Fruit fly (Drosophila melanogaster): Measurements from ENCODE around the gene PTPMT1.
A peak's percentile ranks its signal among the peaks of the same experiment; 100 is the strongest.

Gene PTPMT1

DNA sequence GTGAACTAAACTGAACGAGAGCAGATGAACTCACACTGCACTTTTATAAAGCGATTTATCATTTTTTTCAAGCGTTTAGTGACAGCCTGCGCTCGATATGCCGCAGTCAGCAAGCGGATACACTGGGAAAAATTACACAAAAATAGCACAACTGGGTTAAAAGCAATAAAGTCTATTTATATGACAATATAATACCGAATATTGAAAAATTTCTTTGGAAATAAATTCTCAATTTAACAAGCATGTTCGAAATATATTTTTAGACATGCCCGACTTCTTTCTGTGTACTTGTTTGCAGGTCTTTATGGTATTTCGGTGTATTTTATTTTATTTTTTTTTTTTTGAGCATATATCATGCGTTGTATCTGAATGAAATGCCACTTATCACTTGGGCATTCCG, 44.2 kb upstream of the PTPMT1 start (continued):
- TF ChIP-seq dati (GFP tag; IDR thresholded peaks at IDR 0.05) (no peak), unpg (GFP tag; optimal IDR thresholded peaks at IDR 0.05) (peak; percentile 82), CG14965 (GFP tag; optimal IDR thresholded peaks at IDR 0.05; ENCODE audit: borderline replicate concordance) (no peak), CG15269 (tag; optimal IDR thresholded peaks at IDR 0.05) (peak; percentile 76), CG10431 (GFP tag; optimal IDR thresholded peaks at IDR 0.05) (no peak), hbn (GFP tag; IDR thresholded peaks at IDR 0.05; ENCODE audit: partially characterized antibody) (no peak), lola (GFP tag; optimal IDR thresholded peaks at IDR 0.05) (peak in 1 of 3 experiments; percentile 66), pnt (GFP tag; optimal IDR thresholded peaks at IDR 0.05) (peak; percentile 34), org-1 (GFP tag; optimal IDR thresholded peaks at IDR 0.05) (peak; percentile 18), CG2120 (GFP tag; optimal IDR thresholded peaks at IDR 0.05) (peak; percentile 39), zf30C (GFP tag; optimal IDR thresholded peaks at IDR 0.05) (peak; percentile 55), CG13424 (tag; optimal IDR thresholded peaks at IDR 0.05) (peak; percentile 66), CG8359 (GFP tag; optimal IDR thresholded peaks at IDR 0.05; ENCODE audit: borderline replicate concordance) (no peak), crc (GFP tag; optimal IDR thresholded peaks at IDR 0.05) (peak; percentile 2), CG12071 (GFP tag; optimal IDR thresholded peaks at IDR 0.05) (no peak), Hr51 (GFP tag; optimal IDR thresholded peaks at IDR 0.05) (peak in 1 of 2 experiments; percentile 77), Elba2 (GFP tag; optimal IDR thresholded peaks at IDR 0.05) (no peak), hth (optimal IDR thresholded peaks at IDR 0.05) (no peak), Asciz (GFP tag; optimal IDR thresholded peaks at IDR 0.05) (peak; percentile 29), CG10979 (tag; optimal IDR thresholded peaks at IDR 0.05) (peak; percentile 67), dmrt99B (tag; optimal IDR thresholded peaks at IDR 0.05) (peak; percentile 81), zfh1 (GFP tag; IDR thresholded peaks at IDR 0.05) (peak; percentile 57; the same call in 2 of the 3 replicates), CG14667 (GFP tag; IDR thresholded peaks at IDR 0.05) (peak; percentile 31), NC2β (GFP tag; optimal IDR thresholded peaks at IDR 0.05) (peak; percentile 56), D19B (GFP tag; optimal IDR thresholded peaks at IDR 0.05) (no peak), HLH4C (GFP tag; IDR thresholded peaks at IDR 0.05; ENCODE audit: partially characterized antibody) (no peak), CG30431 (GFP tag; optimal IDR thresholded peaks at IDR 0.05) (peak; percentile 48), Jarid2 (GFP tag; optimal IDR thresholded peaks at IDR 0.05) (no peak), ATbp (GFP tag; optimal IDR thresholded peaks at IDR 0.05) (peak; percentile 59), CG7372 (GFP tag; IDR thresholded peaks at IDR 0.05) (no peak), insv (GFP tag; optimal IDR thresholded peaks at IDR 0.05) (no peak), her (GFP tag; optimal IDR thresholded peaks at IDR 0.05) (no peak), Fer1 (GFP tag; optimal IDR thresholded peaks at IDR 0.05) (no peak), Rfx (GFP tag; IDR thresholded peaks at IDR 0.05) (peak; percentile 33; the same call in 1 of the 2 replicates), chn (GFP tag; optimal IDR thresholded peaks at IDR 0.05) (peak; percentile 56), CG17912 (GFP tag; optimal IDR thresholded peaks at IDR 0.05) (no peak), NK7.1 (GFP tag; optimal IDR thresholded peaks at IDR 0.05) (no peak), CG33557 (GFP tag; optimal IDR thresholded peaks at IDR 0.05) (peak; percentile 33), dysf (GFP tag; IDR thresholded peaks at IDR 0.05) (peak; percentile 59; the same call in 1 of the 3 replicates), sisA (GFP tag; IDR thresholded peaks at IDR 0.05) (peak; percentile 62), CG4424 (GFP tag; optimal IDR thresholded peaks at IDR 0.05) (peak; percentile 39), rib (GFP tag; IDR thresholded peaks at IDR 0.05) (no peak), CG17385 (GFP tag; optimal IDR thresholded peaks at IDR 0.05) (peak; percentile 58), CG2199 (GFP tag; IDR thresholded peaks at IDR 0.05) (no peak), tio (GFP tag; optimal IDR thresholded peaks at IDR 0.05) (peak; percentile 52), Bdp1 (GFP tag; optimal IDR thresholded peaks at IDR 0.05) (peak; percentile 41), CG12659 (GFP tag; optimal IDR thresholded peaks at IDR 0.05) (peak; percentile 38), sna (GFP tag; IDR thresholded peaks at IDR 0.05; ENCODE audit: partially characterized antibody) (no peak), CG9932 (GFP tag; IDR thresholded peaks at IDR 0.05) (no peak), Hmr (GFP tag; optimal IDR thresholded peaks at IDR 0.05) (peak; percentile 1)
